Fruit fly (Drosophila melanogaster): Measurements from ENCODE around the gene alpha-Man-IIa.

Gene alpha-Man-IIa

DNA sequence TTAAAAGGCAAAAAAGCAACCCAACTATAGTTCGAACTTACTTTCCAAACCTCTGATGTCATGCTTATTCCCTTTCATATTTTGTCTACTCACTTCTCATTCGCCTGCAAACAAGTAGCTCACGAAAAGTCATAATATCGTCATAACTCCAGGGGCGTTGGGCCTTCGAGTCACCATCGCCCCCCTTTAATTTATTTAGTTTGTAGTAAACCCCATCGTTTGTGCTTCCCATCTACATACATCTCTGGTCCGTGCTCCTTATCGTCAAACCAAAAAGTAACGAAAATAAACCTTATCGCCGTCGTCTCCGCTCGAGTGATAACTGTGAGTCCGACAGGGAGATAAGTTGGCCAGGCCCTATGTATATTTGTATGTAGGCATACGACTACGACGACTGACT is 16.6 kb downstream of the alpha-Man-IIa start (continued):
- TF ChIP-seq CG4328 (GFP tag; optimal IDR thresholded peaks at IDR 0.05), result peak; percentile 32
- peak; percentile 20 for TF ChIP-seq CG18476 (GFP tag; optimal IDR thresholded peaks at IDR 0.05)
- TF ChIP-seq gro (GFP tag; optimal IDR thresholded peaks at IDR 0.05), result peak; percentile 69
- peak; percentile 85 for TF ChIP-seq Dbx (GFP tag; IDR thresholded peaks at IDR 0.05)
- TF ChIP-seq cad (GFP tag; optimal IDR thresholded peaks at IDR 0.05), result no peak
- TF ChIP-seq D19B (GFP tag; optimal IDR thresholded peaks at IDR 0.05), result peak; percentile 52
- TF ChIP-seq CG4282 (GFP tag; optimal IDR thresholded peaks at IDR 0.05), result no peak
- no peak for TF ChIP-seq hbn (GFP tag; IDR thresholded peaks at IDR 0.05; ENCODE audit: partially characterized antibody)
- TF ChIP-seq bcd (GFP tag; optimal IDR thresholded peaks at IDR 0.05), result peak; percentile 52
- TF ChIP-seq CG11398 (GFP tag; optimal IDR thresholded peaks at IDR 0.05), result peak; percentile 32
- TF ChIP-seq Mad (GFP tag; optimal IDR thresholded peaks at IDR 0.05), result peak; percentile 38
- TF ChIP-seq Adf1 (GFP tag; IDR thresholded peaks at IDR 0.05), result peak; percentile 24; the same call in 1 of the 2 replicates
- TF ChIP-seq dati (GFP tag; IDR thresholded peaks at IDR 0.05), result no peak
- TF ChIP-seq MESR4 (GFP tag; optimal IDR thresholded peaks at IDR 0.05), result no peak
- TF ChIP-seq ham (GFP tag; IDR thresholded peaks at IDR 0.05), result no peak
- TF ChIP-seq ac (GFP tag; optimal IDR thresholded peaks at IDR 0.05), result no peak
- TF ChIP-seq vfl (GFP tag; optimal IDR thresholded peaks at IDR 0.05), result no peak
- peak; percentile 56 for TF ChIP-seq tap (tag; optimal IDR thresholded peaks at IDR 0.05)
- no peak for TF ChIP-seq TFAM (GFP tag; optimal IDR thresholded peaks at IDR 0.05)
- TF ChIP-seq emc (GFP tag; optimal IDR thresholded peaks at IDR 0.05), result peak; percentile 61
- no peak for TF ChIP-seq gfzf (GFP tag; optimal IDR thresholded peaks at IDR 0.05)
- peak; percentile 49 for TF ChIP-seq Fer2 (tag; optimal IDR thresholded peaks at IDR 0.05)
- peak; percentile 64; the same call in 1 of the 2 replicates for TF ChIP-seq MBD-R2 (GFP tag; IDR thresholded peaks at IDR 0.05)
- TF ChIP-seq twi (tag; optimal IDR thresholded peaks at IDR 0.05), result no peak
- TF ChIP-seq sens (GFP tag), result peak; percentile 90
- TF ChIP-seq CG6254 (GFP tag; optimal IDR thresholded peaks at IDR 0.05), result peak; percentile 23
- no peak for TF ChIP-seq CG3726 (GFP tag; IDR thresholded peaks at IDR 0.05)
- TF ChIP-seq CG16779 (GFP tag; IDR thresholded peaks at IDR 0.05), result peak; percentile 88
- TF ChIP-seq fd3F (GFP tag; optimal IDR thresholded peaks at IDR 0.05), result peak; percentile 38
- TF ChIP-seq Awh (GFP tag; IDR thresholded peaks at IDR 0.05), result 0 out of 2 replicates have a peak, but pooled peaks have one; percentile 21
- TF ChIP-seq lmd (GFP tag; IDR thresholded peaks at IDR 0.05), result peak; percentile 67; the same call in 1 of the 2 replicates
- TF ChIP-seq CG8089 (GFP tag; optimal IDR thresholded peaks at IDR 0.05), result peak; percentile 40
- no peak for TF ChIP-seq Hr39 (optimal IDR thresholded peaks at IDR 0.05)
- peak; percentile 50 for TF ChIP-seq CG8281 (tag; optimal IDR thresholded peaks at IDR 0.05)
- TF ChIP-seq p53 (GFP tag; optimal IDR thresholded peaks at IDR 0.05), result no peak
- TF ChIP-seq Jarid2 (GFP tag; optimal IDR thresholded peaks at IDR 0.05), result no peak
- no peak for TF ChIP-seq Kr (GFP tag; optimal IDR thresholded peaks at IDR 0.05)
- no peak for TF ChIP-seq ro (GFP tag; IDR thresholded peaks at IDR 0.05)
- TF ChIP-seq bowl (GFP tag; IDR thresholded peaks at IDR 0.05), result 0 out of 2 replicates have a peak, but pooled peaks have one; percentile 30
- TF ChIP-seq dimm (GFP tag; IDR thresholded peaks at IDR 0.05), result no peak; the same call in 1 of the 2 replicates
- TF ChIP-seq wor (GFP tag; IDR thresholded peaks at IDR 0.05), result no peak
- no peak for TF ChIP-seq dan (GFP tag; IDR thresholded peaks at IDR 0.05)
- no peak for TF ChIP-seq zf30C (GFP tag; optimal IDR thresholded peaks at IDR 0.05)
- no peak for TF ChIP-seq CG30020 (tag; optimal IDR thresholded peaks at IDR 0.05)
- no peak for TF ChIP-seq prd (optimal IDR thresholded peaks at IDR 0.05)
- peak; percentile 54; the same call in 2 of the 3 replicates for TF ChIP-seq prd (GFP tag; IDR thresholded peaks at IDR 0.05)
- peak in 1 of 2 experiments; percentile 33 for TF ChIP-seq Eip74EF (GFP tag; optimal IDR thresholded peaks at IDR 0.05)
- no peak for TF ChIP-seq CG14860 (GFP tag; IDR thresholded peaks at IDR 0.05; ENCODE audit: partially characterized antibody)
- TF ChIP-seq CG15073 (GFP tag; optimal IDR thresholded peaks at IDR 0.05), result no peak
- no peak for TF ChIP-seq CG31388 (GFP tag; optimal IDR thresholded peaks at IDR 0.05)
- peak; percentile 41 for TF ChIP-seq CG9727 (GFP tag; optimal IDR thresholded peaks at IDR 0.05)
- peak; percentile 60 for TF ChIP-seq CG17385 (GFP tag; optimal IDR thresholded peaks at IDR 0.05)
